Worm (Caenorhabditis elegans) whole organism, L1 larva: ENCODE data around the gene D2045.9.

Experiments
- C16A3.4 ChIP-seq: fragments of 150-350 bp; optimal IDR thresholded peaks from 2 replicates; lab custom pipeline; 2014; ENCODE audit warnings: missing biosample characterization, missing genetic modification characterization
- C34B4.2 ChIP-seq: sonication (generic microtip); optimal IDR thresholded peaks from 2 replicates; lab custom pipeline; 2017; ENCODE audit warnings: mild to moderate bottlenecking, missing genetic modification characterization, missing compliant biosample characterization
- F16B12.6 ChIP-seq: fragments of 150-350 bp; optimal IDR thresholded peaks from 2 replicates; lab custom pipeline; 2014; ENCODE audit warnings: missing biosample characterization, missing genetic modification characterization
- aha-1 ChIP-seq: fragments of 150-350 bp; optimal IDR thresholded peaks from 2 replicates; lab custom pipeline; 2014; ENCODE audit warnings: missing biosample characterization, missing genetic modification characterization
- blmp-1 ChIP-seq: fragments of 150-350 bp; optimal IDR thresholded peaks from 2 replicates; lab custom pipeline; 2014; ENCODE audit warnings: missing biosample characterization, missing genetic modification characterization
- ceh-8 ChIP-seq: fragments of 200-800 bp; sonication (Bioruptor generic); optimal IDR thresholded peaks from 2 replicates; lab custom pipeline; 2018; ENCODE audit warnings: mild to moderate bottlenecking, missing genetic modification characterization, moderate library complexity, missing compliant biosample characterization
- ceh-82 ChIP-seq, 3 experiments: fragments of 150-350 bp in 1 of 3; sonication (generic microtip) in 2 of 3; optimal IDR thresholded peaks; 2 replicates each; lab custom pipeline; 2014 to 2017; ENCODE audit warnings: missing biosample characterization in 3 of 3, missing genetic modification characterization in 3 of 3
- ceh-90 ChIP-seq: sonication (generic microtip); optimal IDR thresholded peaks from 2 replicates; lab custom pipeline; 2016; ENCODE audit warnings: missing genetic modification characterization, missing compliant biosample characterization
- ces-1 ChIP-seq: fragments of 150-350 bp; optimal IDR thresholded peaks from 2 replicates; lab custom pipeline; 2014; ENCODE audit warnings: missing biosample characterization, missing genetic modification reagents, missing genetic modification characterization
- dsc-1 ChIP-seq: sonication (generic microtip); optimal IDR thresholded peaks from 2 replicates; lab custom pipeline; 2016; ENCODE audit warnings: mild to moderate bottlenecking, missing genetic modification characterization, missing compliant biosample characterization
- efl-1 ChIP-seq, 4 experiments: fragments of 150-350 bp; optimal IDR thresholded peaks in 3 of 4; peaks in 1 of 4; 1 replicate in 1 of 4; 2 replicates in 3 of 4; lab custom pipeline; 2014; ENCODE audit warnings: missing biosample characterization in 2 of 4, missing genetic modification characterization in 2 of 4, missing genetic modification reagents in 2 of 4
- efl-3 ChIP-seq: fragments of 200-800 bp; sonication (Bioruptor generic); optimal IDR thresholded peaks from 2 replicates; lab custom pipeline; 2018; ENCODE audit warnings: mild to moderate bottlenecking, missing genetic modification characterization, missing compliant biosample characterization
- egl-13 ChIP-seq: sonication (generic microtip); optimal IDR thresholded peaks from 2 replicates; lab custom pipeline; 2016; ENCODE audit warnings: missing genotype, missing genetic modification reagents, missing genetic modification characterization, missing compliant biosample characterization
- elt-3 ChIP-seq, 6 experiments: fragments of 150-350 bp in 1 of 6; sonication (generic microtip); optimal IDR thresholded peaks; 2 replicates each; lab custom pipeline; 2017 to 2018; ENCODE audit warnings: missing biosample characterization in 6 of 6, missing genetic modification characterization in 6 of 6, inconsistent platforms in 1 of 6
- ets-5 ChIP-seq: fragments of 200-800 bp; sonication (Bioruptor generic); IDR thresholded peaks from 2 replicates; pipeline ENCODE4 v1.3.6; 2022; ENCODE audit warnings: missing genetic modification characterization, missing compliant biosample characterization
- fkh-4 ChIP-seq: sonication (generic microtip); optimal IDR thresholded peaks from 2 replicates; lab custom pipeline; 2016; ENCODE audit warnings: missing compliant biosample characterization, missing genetic modification characterization, borderline replicate concordance
- fos-1 ChIP-seq: fragments of 150-350 bp; optimal IDR thresholded peaks from 2 replicates; lab custom pipeline; 2014; ENCODE audit warnings: missing biosample characterization, missing genetic modification characterization
- grh-1 ChIP-seq: fragments of 200-800 bp; sonication (Bioruptor generic); IDR thresholded peaks from 2 replicates; pipeline ENCODE4 v1.3.6; 2022; ENCODE audit warnings: missing genetic modification reagents, missing genetic modification characterization, missing compliant biosample characterization
- hpl-2 ChIP-seq: fragments of 150-350 bp; optimal IDR thresholded peaks from 2 replicates; lab custom pipeline; 2014; ENCODE audit warnings: missing biosample characterization, missing genetic modification reagents, missing genetic modification characterization
- irx-1 ChIP-seq: sonication (generic microtip); optimal IDR thresholded peaks from 2 replicates; lab custom pipeline; 2016; ENCODE audit warnings: missing genetic modification characterization, missing compliant biosample characterization
- isw-1 ChIP-seq: fragments of 200-800 bp; sonication (Bioruptor generic); IDR thresholded peaks from 2 replicates; pipeline ENCODE4 v1.3.6; 2022; ENCODE audit warnings: missing genetic modification characterization, missing compliant biosample characterization
- jun-1 ChIP-seq: fragments of 150-350 bp; optimal IDR thresholded peaks from 2 replicates; lab custom pipeline; 2014; ENCODE audit warnings: missing biosample characterization, missing genetic modification reagents, missing genetic modification characterization
- lin-15B ChIP-seq: fragments of 150-350 bp; sonication (generic microtip); optimal IDR thresholded peaks from 3 replicates; lab custom pipeline; 2014; ENCODE audit warnings: missing biosample characterization, missing genetic modification characterization
- lin-35 ChIP-seq, 2 experiments: fragments of 150-350 bp; optimal IDR thresholded peaks; 2 replicates each; lab custom pipeline; 2014; ENCODE audit warnings: missing biosample characterization in 2 of 2, missing genetic modification characterization in 2 of 2, missing genetic modification reagents in 2 of 2
- lir-3 ChIP-seq: sonication (generic microtip); optimal IDR thresholded peaks from 2 replicates; lab custom pipeline; 2016; ENCODE audit warnings: mild to moderate bottlenecking, missing genetic modification characterization, moderate library complexity, missing compliant biosample characterization; ENCODE audit not compliant: poor library complexity
- mef-2 ChIP-seq: fragments of 150-350 bp; optimal IDR thresholded peaks from 2 replicates; lab custom pipeline; 2014; ENCODE audit warnings: missing biosample characterization, missing genetic modification characterization
- mep-1 ChIP-seq: fragments of 150-350 bp; optimal IDR thresholded peaks from 2 replicates; lab custom pipeline; 2014; ENCODE audit warnings: missing biosample characterization, missing genetic modification characterization
- nhr-11 ChIP-seq: fragments of 150-350 bp; optimal IDR thresholded peaks from 2 replicates; lab custom pipeline; 2014; ENCODE audit warnings: missing biosample characterization, missing genetic modification characterization
- nhr-19 ChIP-seq: fragments of 200-800 bp; sonication (Bioruptor generic); conservative IDR thresholded peaks from 2 replicates; pipeline ENCODE4 v1.3.6; 2022; ENCODE audit warnings: missing genetic modification characterization, missing compliant biosample characterization
- nhr-20 ChIP-seq: sonication (generic microtip); optimal IDR thresholded peaks from 2 replicates; lab custom pipeline; 2016; ENCODE audit warnings: mild to moderate bottlenecking, missing genetic modification characterization, missing compliant biosample characterization
- nhr-47 ChIP-seq: sonication (generic microtip); optimal IDR thresholded peaks from 2 replicates; lab custom pipeline; 2016; ENCODE audit warnings: mild to moderate bottlenecking, missing genetic modification characterization, moderate library complexity, missing compliant biosample characterization
- nhr-71 ChIP-seq: sonication (generic microtip); optimal IDR thresholded peaks from 2 replicates; lab custom pipeline; 2016; ENCODE audit warnings: mild to moderate bottlenecking, missing genetic modification characterization, moderate library complexity, missing compliant biosample characterization
- nhr-90 ChIP-seq: sonication (generic microtip); optimal IDR thresholded peaks from 2 replicates; lab custom pipeline; 2016; ENCODE audit warnings: mild to moderate bottlenecking, missing genetic modification characterization, missing compliant biosample characterization; ENCODE audit not compliant: poor library complexity
- pag-3 ChIP-seq: sonication (generic microtip); optimal IDR thresholded peaks from 2 replicates; lab custom pipeline; 2017; ENCODE audit warnings: missing genetic modification characterization, mild to moderate bottlenecking, missing compliant biosample characterization, antibody characterized with exemption, borderline replicate concordance; ENCODE audit not compliant: insufficient read depth
- pqm-1 ChIP-seq: sonication (generic microtip); optimal IDR thresholded peaks from 3 replicates; lab custom pipeline; 2017; ENCODE audit warnings: missing biosample characterization, missing genetic modification characterization
- rnt-1 ChIP-seq: sonication (generic microtip); optimal IDR thresholded peaks from 2 replicates; lab custom pipeline; 2016; ENCODE audit warnings: mild to moderate bottlenecking, missing genetic modification characterization, moderate library complexity, missing compliant biosample characterization
- skn-1 ChIP-seq: fragments of 150-350 bp; optimal IDR thresholded peaks from 2 replicates; lab custom pipeline; 2014; ENCODE audit warnings: missing biosample characterization, missing genetic modification characterization
- snpc-4 ChIP-seq: fragments of 150-350 bp; optimal IDR thresholded peaks from 2 replicates; lab custom pipeline; 2014; ENCODE audit warnings: missing biosample characterization, missing genetic modification characterization
- sox-4 ChIP-seq: sonication (generic microtip); optimal IDR thresholded peaks from 2 replicates; lab custom pipeline; 2016; ENCODE audit warnings: missing genetic modification characterization, missing compliant biosample characterization
- sptf-1 ChIP-seq: fragments of 150-350 bp; optimal IDR thresholded peaks from 2 replicates; lab custom pipeline; 2014; ENCODE audit warnings: missing biosample characterization, missing genetic modification characterization
- tbx-2 ChIP-seq: sonication (generic microtip); optimal IDR thresholded peaks from 2 replicates; lab custom pipeline; 2016; ENCODE audit warnings: missing genetic modification characterization, missing compliant biosample characterization
- tlp-1 ChIP-seq: fragments of 150-350 bp; optimal IDR thresholded peaks from 2 replicates; lab custom pipeline; 2014; ENCODE audit warnings: missing biosample characterization, missing genetic modification characterization
- unc-130 ChIP-seq: fragments of 150-350 bp; optimal IDR thresholded peaks from 2 replicates; lab custom pipeline; 2017; ENCODE audit warnings: missing biosample characterization, missing genetic modification characterization, inconsistent platforms
- unc-30 ChIP-seq: sonication (generic microtip); optimal IDR thresholded peaks from 2 replicates; lab custom pipeline; 2017; ENCODE audit warnings: missing biosample characterization, missing genetic modification characterization
- unc-86 ChIP-seq: sonication (generic microtip); optimal IDR thresholded peaks from 2 replicates; lab custom pipeline; 2016; ENCODE audit warnings: missing genetic modification characterization, missing compliant biosample characterization
- vab-15 ChIP-seq: sonication (generic microtip); optimal IDR thresholded peaks from 2 replicates; lab custom pipeline; 2017; ENCODE audit warnings: missing genotype, mild to moderate bottlenecking, missing genetic modification characterization, missing compliant biosample characterization
- xbp-1 ChIP-seq: sonication (generic microtip); optimal IDR thresholded peaks from 2 replicates; lab custom pipeline; 2016; ENCODE audit warnings: missing genetic modification characterization, missing compliant biosample characterization
- zag-1 ChIP-seq: fragments of 150-350 bp; optimal IDR thresholded peaks from 2 replicates; lab custom pipeline; 2014; ENCODE audit warnings: missing biosample characterization, missing genetic modification characterization
- zip-4 ChIP-seq: fragments of 200-800 bp; sonication (Bioruptor generic); optimal IDR thresholded peaks from 2 replicates; lab custom pipeline; 2018; ENCODE audit warnings: mild to moderate bottlenecking, missing genetic modification characterization, moderate library complexity, missing compliant biosample characterization

Gene D2045.9

ce11 chrIII:10460427-10461163 is 14.4 kb upstream of the D2045.9 start, which contains the start of gene ecps-1 (continued):
- peak; percentile 86 for TF ChIP-seq isw-1
- TF ChIP-seq pag-3 = no peak
- peak; percentile 69 for TF ChIP-seq F16B12.6 (tag; lab: Kevin White, UChicago)
- no peak for TF ChIP-seq blmp-1
- no peak for TF ChIP-seq sptf-1 (tag; lab: Kevin White, UChicago)
- TF ChIP-seq nhr-90 = peak; percentile 96
- peak; percentile 95 for TF ChIP-seq lir-3 (tag; lab: Kevin White, UChicago)
- TF ChIP-seq rnt-1 (tag; lab: Kevin White, UChicago) = peak; percentile 98
- peak; percentile 50 for TF ChIP-seq snpc-4
- TF ChIP-seq lin-15B (tag; lab: Kevin White, UChicago) = peak; percentile 93
- peak; percentile 92 for TF ChIP-seq tbx-2 (tag; lab: Kevin White, UChicago)

ce11 chrIII:10461164-10461546 is 13.9 kb upstream of the D2045.9 start, which contains the start of gene atx-2:
Gene atx-2 (plus strand): TSS chrIII:10461389.
- TF ChIP-seq efl-3 (GFP tag; lab: Kevin White, UChicago) (peak; percentile 66), elt-3 (tag; optimal IDR thresholded peaks at IDR 0.05; lab: Kevin White, UChicago) (peak in 1 of 6 experiments; percentile 47), jun-1 (tag; lab: Kevin White, UChicago) (peak; percentile 70), aha-1 (tag; lab: Kevin White, UChicago) (peak; percentile 9), mep-1 (tag; lab: Kevin White, UChicago) (peak; percentile 62), hpl-2 (peak; percentile 62), nhr-71 (tag; lab: Kevin White, UChicago) (peak; percentile 75), ceh-82 (tag; optimal IDR thresholded peaks at IDR 0.05; lab: Kevin White, UChicago) (peak; percentile 68 to 78 (median 73)), nhr-20 (peak; percentile 48), C16A3.4 (tag; lab: Kevin White, UChicago) (peak; percentile 67), nhr-11 (tag; lab: Kevin White, UChicago) (no peak), zip-4 (GFP tag; lab: Kevin White, UChicago) (peak; percentile 46), unc-30 (no peak), ces-1 (peak; percentile 7), ceh-90 (no peak), F16B12.6 (tag; lab: Kevin White, UChicago) (peak; percentile 55), vab-15 (tag; lab: Kevin White, UChicago) (no peak), nhr-47 (tag; lab: Kevin White, UChicago) (peak; percentile 82), tlp-1 (no peak), ets-5 (no peak), C34B4.2 (peak; percentile 9), rnt-1 (tag; lab: Kevin White, UChicago) (peak; percentile 96), nhr-90 (peak; percentile 70), dsc-1 (tag; lab: Kevin White, UChicago) (peak; percentile 83), skn-1 (tag; lab: Kevin White, UChicago) (peak; percentile 73), unc-86 (tag; lab: Kevin White, UChicago) (peak; percentile 65), fkh-4 (tag; lab: Kevin White, UChicago) (no peak), lin-15B (tag; lab: Kevin White, UChicago) (peak; percentile 41), tbx-2 (tag; lab: Kevin White, UChicago) (peak; percentile 63), pqm-1 (tag; lab: Kevin White, UChicago) (no peak), grh-1 (GFP tag; lab: Robert Waterston, UW) (peak; percentile 60), sox-4 (tag; lab: Kevin White, UChicago) (no peak), zag-1 (tag; lab: Kevin White, UChicago) (no peak), ceh-8 (GFP tag; lab: Kevin White, UChicago) (peak; percentile 37), blmp-1 (peak; percentile 33), egl-13 (tag; lab: Kevin White, UChicago) (peak; percentile 60), efl-1 (optimal IDR thresholded peaks at IDR 0.05; lab: Kevin White, UChicago) (peak; percentile 75 to 76), efl-1 (GFP tag; optimal IDR thresholded peaks at IDR 0.05 in 1 of 2; lab: Kevin White, UChicago) (peak; percentile 61 to 97), xbp-1 (peak; percentile 71), lin-35 (GFP tag; optimal IDR thresholded peaks at IDR 0.05; lab: Kevin White, UChicago) (peak; percentile 54 to 62), fos-1 (tag; lab: Kevin White, UChicago) (no peak), nhr-19 (peak; percentile 79), unc-130 (tag; lab: Kevin White, UChicago) (peak; percentile 65), mef-2 (tag; lab: Kevin White, UChicago) (no peak), irx-1 (tag; lab: Kevin White, UChicago) (peak; percentile 39)
